Worm (Caenorhabditis elegans) whole organism, young adult: ENCODE data around the gene ugt-65.

Experiments
- F22D6.2 ChIP-seq: sonication (generic microtip); optimal IDR thresholded peaks from 2 replicates; lab custom pipeline; 2016; ENCODE audit warnings: mild to moderate bottlenecking, missing genetic modification characterization, missing compliant biosample characterization
- akir-1 ChIP-seq: fragments of 200-800 bp; sonication (Bioruptor generic); optimal IDR thresholded peaks from 2 replicates; lab custom pipeline; 2018; ENCODE audit warnings: mild to moderate bottlenecking, missing genetic modification characterization, moderate library complexity, missing compliant biosample characterization
- bed-2 ChIP-seq: fragments of 200-800 bp; sonication (Bioruptor generic); IDR thresholded peaks from 2 replicates; pipeline ENCODE4 v1.3.6; 2022; ENCODE audit warnings: missing genetic modification reagents, missing genetic modification characterization, missing compliant biosample characterization
- ceh-79 ChIP-seq: sonication (generic microtip); optimal IDR thresholded peaks from 2 replicates; lab custom pipeline; 2017; ENCODE audit warnings: mild to moderate bottlenecking, missing genetic modification characterization, missing compliant biosample characterization
- dpl-1 ChIP-seq: fragments of 150-350 bp; optimal IDR thresholded peaks from 2 replicates; lab custom pipeline; 2014; ENCODE audit warnings: missing biosample characterization, missing genetic modification reagents, missing genetic modification characterization
- him-1 ChIP-seq: sonication (generic microtip); optimal IDR thresholded peaks from 2 replicates; lab custom pipeline; 2016; ENCODE audit warnings: missing genotype, missing genetic modification reagents, missing genetic modification characterization, missing compliant biosample characterization
- let-526 ChIP-seq: fragments of 200-800 bp; sonication (Bioruptor generic); IDR thresholded peaks from 2 replicates; pipeline ENCODE4 v1.3.6; 2022; ENCODE audit warnings: missing genetic modification reagents, missing genetic modification characterization, missing compliant biosample characterization
- lin-35 ChIP-seq, 3 experiments: fragments of 150-350 bp in 2 of 3; sonication (generic microtip) in 1 of 3; optimal IDR thresholded peaks; 2 replicates each; lab custom pipeline; 2014 to 2018; ENCODE audit warnings: missing biosample characterization in 3 of 3, missing genetic modification characterization in 3 of 3, missing genetic modification reagents in 3 of 3
- snpc-1.3 ChIP-seq: sonication (generic microtip); optimal IDR thresholded peaks from 2 replicates; lab custom pipeline; 2017; ENCODE audit warnings: missing genetic modification characterization, mild to moderate bottlenecking, missing compliant biosample characterization, antibody characterized with exemption, moderate library complexity, missing genotype, missing genetic modification reagents; ENCODE audit not compliant: insufficient read depth
- tbp1 ChIP-seq: fragments of 200-800 bp; sonication (Bioruptor generic); optimal IDR thresholded peaks from 2 replicates; lab custom pipeline; 2018; ENCODE audit warnings: mild to moderate bottlenecking, missing genetic modification characterization, missing compliant biosample characterization
- unc-62 ChIP-seq: fragments of 150-350 bp; optimal IDR thresholded peaks from 2 replicates; lab custom pipeline; 2014; ENCODE audit warnings: missing biosample characterization, missing genetic modification reagents, missing genetic modification characterization
- zim-3 ChIP-seq: sonication (generic microtip); optimal IDR thresholded peaks from 2 replicates; lab custom pipeline; 2017; ENCODE audit warnings: mild to moderate bottlenecking, missing genetic modification characterization, moderate library complexity, missing compliant biosample characterization

- TF ChIP-seq let-526 (no peak), unc-62 (GFP tag; lab: Kevin White, UChicago) (no peak), him-1 (tag; lab: Kevin White, UChicago) (no peak), ceh-79 (tag; lab: Kevin White, UChicago) (no peak), zim-3 (no peak), snpc-1.3 (tag; lab: Kevin White, UChicago) (no peak), tbp1 (GFP tag; lab: Kevin White, UChicago) (no peak), akir-1 (no peak), bed-2 (no peak), lin-35 (GFP tag; optimal IDR thresholded peaks at IDR 0.05; lab: Kevin White, UChicago) (no peak), dpl-1 (GFP tag; lab: Kevin White, UChicago) (no peak), F22D6.2 (no peak)
Observed at ce11 chrIV:12451225-12451831, 30.8 kb downstream of the ugt-65 start, which contains the start of gene dpy-26.
